Worm (Caenorhabditis elegans): ENCODE results near the gene Y55B1BL.2.

Y55B1BL.2 gene

ce11 chrIII:356906-357901 is 45.4 kb upstream of the Y55B1BL.2 start (continued):
- TF ChIP-seq ztf-11 (tag; optimal IDR thresholded peaks at IDR 0.05) = no peak
- TF ChIP-seq dmd-6 (GFP tag; IDR thresholded peaks at IDR 0.05) = 0 out of 2 replicates have a peak, but pooled peaks have one; percentile 24
- no peak for TF ChIP-seq nhr-11 (tag; optimal IDR thresholded peaks at IDR 0.05)
- TF ChIP-seq ctbp-1 (GFP tag; IDR thresholded peaks at IDR 0.05) = no peak
- TF ChIP-seq arid-1 (GFP tag; conservative IDR thresholded peaks at IDR 0.05) = 0 out of 2 replicates have a peak, but pooled peaks have one; percentile 17
- no peak; the same call in 1 of the 2 replicates for TF ChIP-seq zfp-3 (GFP tag; conservative IDR thresholded peaks at IDR 0.05)
- TF ChIP-seq unc-39 (tag; optimal IDR thresholded peaks at IDR 0.05) = no peak
- no peak for TF ChIP-seq nhr-25 (tag; optimal IDR thresholded peaks at IDR 0.05; ENCODE audit: borderline replicate concordance, insufficient read depth)
- TF ChIP-seq cey-2 (tag; optimal IDR thresholded peaks at IDR 0.05; ENCODE audit: borderline replicate concordance, insufficient read depth) = no peak
- no peak for TF ChIP-seq aly-2 (tag; optimal IDR thresholded peaks at IDR 0.05)
- peak; percentile 45 for TF ChIP-seq T26A8.4 (GFP tag; IDR thresholded peaks at IDR 0.05)
- TF ChIP-seq daf-8 (GFP tag; IDR thresholded peaks at IDR 0.05) = no peak
- TF ChIP-seq mes-2 (tag; optimal IDR thresholded peaks at IDR 0.05; ENCODE audit: poor library complexity, severe bottlenecking) = peak; percentile 16
- TF ChIP-seq sdz-12 (GFP tag; optimal IDR thresholded peaks at IDR 0.05) = no peak
- no peak for TF ChIP-seq ceh-28 (tag; optimal IDR thresholded peaks at IDR 0.05)
- TF ChIP-seq rbr-2 (tag; optimal IDR thresholded peaks at IDR 0.05) = no peak
- peak; percentile 65; the same call in 1 of the 2 replicates for TF ChIP-seq egl-43 (GFP tag; IDR thresholded peaks at IDR 0.05)
- TF ChIP-seq R02D3.7 (tag; optimal IDR thresholded peaks at IDR 0.05) = no peak
- TF ChIP-seq daf-16 (GFP tag; optimal IDR thresholded peaks at IDR 0.05) = no peak
- TF ChIP-seq daf-16 (tag; optimal IDR thresholded peaks at IDR 0.05) = peak; percentile 73
- TF ChIP-seq mep-1 (tag; optimal IDR thresholded peaks at IDR 0.05) = peak; percentile 11
- TF ChIP-seq nhr-28 (tag; optimal IDR thresholded peaks at IDR 0.05) = peak; percentile 65
- TF ChIP-seq pqm-1 (tag; optimal IDR thresholded peaks at IDR 0.05) = peak; percentile 87
- TF ChIP-seq mdt-29 (GFP tag; IDR thresholded peaks at IDR 0.05) = 0 out of 2 replicates have a peak, but pooled peaks have one; percentile 12
- TF ChIP-seq gei-8 (GFP tag; optimal IDR thresholded peaks at IDR 0.05) = no peak
- TF ChIP-seq nhr-77 (tag; optimal IDR thresholded peaks at IDR 0.05) = peak; percentile 37
- no peak for TF ChIP-seq ceh-62 (tag; optimal IDR thresholded peaks at IDR 0.05)
- TF ChIP-seq fos-1 (tag; optimal IDR thresholded peaks at IDR 0.05) = no peak
- peak in 1 of 2 experiments; percentile 4 for TF ChIP-seq mdl-1 (tag; optimal IDR thresholded peaks at IDR 0.05)
- no peak for TF ChIP-seq ceh-32 (tag; optimal IDR thresholded peaks at IDR 0.05; ENCODE audit: poor library complexity)
- TF ChIP-seq hlh-11 (tag; optimal IDR thresholded peaks at IDR 0.05) = peak; percentile 32
- no peak for TF ChIP-seq lin-1 (GFP tag; IDR thresholded peaks at IDR 0.05)
- TF ChIP-seq madf-9 (GFP tag; conservative IDR thresholded peaks at IDR 0.05) = no peak
- 0 out of 2 replicates have a peak, but pooled peaks have one; percentile 41 for TF ChIP-seq dmd-9 (GFP tag; IDR thresholded peaks at IDR 0.05)
- no peak for TF ChIP-seq F49E8.2 (tag; optimal IDR thresholded peaks at IDR 0.05; ENCODE audit: borderline replicate concordance)
- no peak for TF ChIP-seq fkh-10 (GFP tag; optimal IDR thresholded peaks at IDR 0.05)
- TF ChIP-seq unc-62 (GFP tag; optimal IDR thresholded peaks at IDR 0.05 in 1 of 2) = peak in 1 of 2 experiments; percentile 94
- no peak for TF ChIP-seq unc-62 (tag; optimal IDR thresholded peaks at IDR 0.05)
- no peak for TF ChIP-seq nhr-10 (tag; optimal IDR thresholded peaks at IDR 0.05)
- no peak for TF ChIP-seq madf-5 (GFP tag; IDR thresholded peaks at IDR 0.05)
- no peak for TF ChIP-seq jun-1 (tag; optimal IDR thresholded peaks at IDR 0.05)
- TF ChIP-seq Y105C5A.15 (GFP tag; IDR thresholded peaks at IDR 0.05) = no peak
- TF ChIP-seq zag-1 (tag; optimal IDR thresholded peaks at IDR 0.05) = no peak
- TF ChIP-seq lin-29 (GFP tag; IDR thresholded peaks at IDR 0.05) = no peak

Data from whole organism, L4 larva.